Fruit fly (Drosophila melanogaster) whole organism, embryonic: Measurements from ENCODE around the gene Wbp2.

Experiments used
- Ada2b ChIP-seq: fragments of 200-800 bp; sonication (Bioruptor generic); IDR thresholded peaks from 2 replicates; pipeline ENCODE4 v1.3.6; 2022; ENCODE audit warnings: missing biosample characterization, missing genetic modification characterization
- Atf6 ChIP-seq: fragments of 200-800 bp; sonication (Bioruptor generic); IDR thresholded peaks from 2 replicates; pipeline ENCODE4 v1.3.6; 2022; ENCODE audit warnings: missing biosample characterization, missing genetic modification characterization
- CG11504 ChIP-seq: fragments of 200-800 bp; sonication (Bioruptor generic); optimal IDR thresholded peaks from 3 replicates; lab custom pipeline; 2019; ENCODE audit warnings: missing biosample characterization, mild to moderate bottlenecking, missing genetic modification characterization, moderate library complexity
- CG12071 ChIP-seq: fragments of 200-800 bp; sonication (Bioruptor generic); optimal IDR thresholded peaks from 3 replicates; lab custom pipeline; 2018; ENCODE audit warnings: missing biosample characterization, mild to moderate bottlenecking, missing genetic modification characterization
- CG12391 ChIP-seq: fragments of 200-800 bp; sonication (Bioruptor generic); optimal IDR thresholded peaks from 3 replicates; lab custom pipeline; 2018; ENCODE audit warnings: missing biosample characterization, mild to moderate bottlenecking, missing genetic modification characterization, moderate library complexity
- CG12769 ChIP-seq: fragments of 200-800 bp; sonication (Bioruptor generic); optimal IDR thresholded peaks from 2 replicates; lab custom pipeline; 2019; ENCODE audit warnings: missing biosample characterization, mild to moderate bottlenecking, missing genetic modification characterization, moderate library complexity
- CG14710 ChIP-seq: fragments of 200-800 bp; sonication (Bioruptor generic); optimal IDR thresholded peaks from 3 replicates; lab custom pipeline; 2019; ENCODE audit warnings: missing biosample characterization, mild to moderate bottlenecking, missing genetic modification characterization, moderate library complexity
- CG17359 ChIP-seq: fragments of 200-800 bp; sonication (Bioruptor generic); optimal IDR thresholded peaks from 3 replicates; lab custom pipeline; 2018; ENCODE audit warnings: missing biosample characterization, mild to moderate bottlenecking, missing genetic modification characterization, moderate library complexity
- CG17361 ChIP-seq: fragments of 200-800 bp; sonication (Bioruptor generic); IDR thresholded peaks from 3 replicates; pipeline ENCODE4 v1.3.6; 2022; ENCODE audit warnings: missing biosample characterization, missing genetic modification characterization
- CG17612 ChIP-seq: fragments of 200-800 bp; sonication (Bioruptor generic); IDR thresholded peaks from 2 replicates; pipeline ENCODE4 v1.3.6; 2022; ENCODE audit warnings: missing biosample characterization, missing genetic modification characterization
- CG1792 ChIP-seq: fragments of 200-800 bp; sonication (Bioruptor generic); optimal IDR thresholded peaks from 2 replicates; lab custom pipeline; 2016; ENCODE audit warnings: missing biosample characterization, missing genetic modification characterization
- CG18011 ChIP-seq: fragments of 200-800 bp; sonication (Bioruptor generic); optimal IDR thresholded peaks from 2 replicates; lab custom pipeline; 2017; ENCODE audit warnings: missing biosample characterization, missing genetic modification characterization, mild to moderate bottlenecking, moderate library complexity, missing genotype
- CG18599 ChIP-seq: fragments of 200-800 bp; sonication (Bioruptor generic); optimal IDR thresholded peaks from 3 replicates; lab custom pipeline; 2017; ENCODE audit warnings: missing biosample characterization, missing genetic modification characterization, mild to moderate bottlenecking, moderate library complexity, missing genetic modification reagents
- CG32767 ChIP-seq: fragments of 200-800 bp; sonication (Bioruptor generic); IDR thresholded peaks from 2 replicates; pipeline ENCODE4 v1.3.6; 2022; ENCODE audit warnings: missing biosample characterization, missing genetic modification characterization
- CG4360 ChIP-seq: fragments of 200-800 bp; sonication (Bioruptor generic); IDR thresholded peaks from 2 replicates; pipeline ENCODE4 v1.3.6; 2022; ENCODE audit warnings: missing biosample characterization, missing genetic modification characterization
- CG4854 ChIP-seq: fragments of 200-800 bp; sonication (Bioruptor generic); optimal IDR thresholded peaks from 2 replicates; lab custom pipeline; 2016; ENCODE audit warnings: missing biosample characterization, missing genetic modification characterization, inconsistent platforms
- CG5180 ChIP-seq: fragments of 200-800 bp; sonication (Bioruptor generic); optimal IDR thresholded peaks from 3 replicates; lab custom pipeline; 2017; ENCODE audit warnings: missing biosample characterization, missing genetic modification characterization, mild to moderate bottlenecking, moderate library complexity, missing genetic modification reagents
- CG6854 ChIP-seq: fragments of 200-800 bp; sonication (Bioruptor generic); optimal IDR thresholded peaks from 3 replicates; lab custom pipeline; 2017; ENCODE audit warnings: missing biosample characterization, mild to moderate bottlenecking, missing genetic modification characterization
- CG9727 ChIP-seq: fragments of 200-800 bp; sonication (Bioruptor generic); optimal IDR thresholded peaks from 3 replicates; lab custom pipeline; 2017; ENCODE audit warnings: missing biosample characterization, mild to moderate bottlenecking, missing genetic modification characterization
- Dbx ChIP-seq: fragments of 200-800 bp; sonication (Bioruptor generic); IDR thresholded peaks from 3 replicates; pipeline ENCODE4 v1.3.6; 2022; ENCODE audit warnings: missing biosample characterization, missing genetic modification characterization
- Dll ChIP-seq: fragments of 200-800 bp; sonication (Bioruptor generic); IDR thresholded peaks from 4 replicates; pipeline ENCODE4 v1.3.6; 2022; ENCODE audit warnings: missing biosample characterization, missing genetic modification characterization; ENCODE audit not compliant: partially characterized antibody
- Doc2 ChIP-seq: fragments of 200-800 bp; sonication (Bioruptor generic); IDR thresholded peaks from 2 replicates; pipeline ENCODE4 v1.3.6; 2022; ENCODE audit warnings: missing biosample characterization, missing genetic modification characterization
- ERR ChIP-seq: fragments of 200-800 bp; sonication (Bioruptor generic); optimal IDR thresholded peaks from 2 replicates; lab custom pipeline; 2016; ENCODE audit warnings: missing biosample characterization, missing genetic modification characterization
- Hey ChIP-seq: fragments of 200-800 bp; sonication (Bioruptor generic); optimal IDR thresholded peaks from 3 replicates; lab custom pipeline; 2018; ENCODE audit warnings: missing biosample characterization, mild to moderate bottlenecking, missing genetic modification characterization
- Hr51 ChIP-seq, 2 experiments: fragments of 200-800 bp; sonication (Bioruptor generic); optimal IDR thresholded peaks; 2 replicates in 1 of 2; 3 replicates in 1 of 2; lab custom pipeline; 2016 to 2018; ENCODE audit warnings: missing biosample characterization in 2 of 2, missing genetic modification characterization in 2 of 2, mild to moderate bottlenecking in 1 of 2, moderate library complexity in 1 of 2
- Hr78 ChIP-seq, 2 experiments: fragments of 200-800 bp in 1 of 2; fragments of >200 bp in 1 of 2; sonication (Bioruptor generic) in 1 of 2; optimal IDR thresholded peaks; 2 replicates each; lab custom pipeline; 2017 to 2019; ENCODE audit warnings: missing biosample characterization in 2 of 2, missing genetic modification characterization in 2 of 2, mild to moderate bottlenecking in 1 of 2, moderate library complexity in 1 of 2
- MESR4 ChIP-seq: fragments of 200-800 bp; sonication (Bioruptor generic); optimal IDR thresholded peaks from 2 replicates; lab custom pipeline; 2018; ENCODE audit warnings: missing biosample characterization, mild to moderate bottlenecking, missing genetic modification characterization, moderate library complexity
- Med ChIP-seq: fragments of 200-800 bp; sonication (Bioruptor generic); peaks from one replicate; lab custom pipeline; 2016; ENCODE audit warnings: missing biosample characterization, missing genetic modification characterization, mild to moderate bottlenecking, inconsistent platforms, moderate library complexity
- Myb ChIP-seq: fragments of 200-800 bp; sonication (Bioruptor generic); optimal IDR thresholded peaks from 2 replicates; lab custom pipeline; 2016; ENCODE audit warnings: missing biosample characterization, missing genetic modification characterization
- Oli ChIP-seq: fragments of 200-800 bp; sonication (Bioruptor generic); optimal IDR thresholded peaks from 2 replicates; lab custom pipeline; 2018; ENCODE audit warnings: missing biosample characterization, mild to moderate bottlenecking, missing genetic modification characterization, moderate library complexity
- Xrp1 ChIP-seq: fragments of 200-800 bp; sonication (Bioruptor generic); IDR thresholded peaks from 2 replicates; pipeline ENCODE4 v1.3.6; 2022; ENCODE audit warnings: missing biosample characterization, missing genetic modification characterization
- bab2 ChIP-seq: fragments of 200-800 bp; sonication (Bioruptor generic); optimal IDR thresholded peaks from 2 replicates; lab custom pipeline; 2016; ENCODE audit warnings: missing biosample characterization, missing genetic modification characterization
- chm ChIP-seq: fragments of 200-800 bp; sonication (Bioruptor generic); IDR thresholded peaks from 2 replicates; pipeline ENCODE4 v1.3.6; 2022; ENCODE audit warnings: missing biosample characterization, missing genetic modification characterization
- ci ChIP-seq: fragments of 200-800 bp; sonication (Bioruptor generic); IDR thresholded peaks from 3 replicates; pipeline ENCODE4 v1.3.6; 2022; ENCODE audit warnings: missing biosample characterization, missing genetic modification characterization
- da ChIP-seq: fragments of 200-800 bp; sonication (Bioruptor generic); optimal IDR thresholded peaks from 2 replicates; lab custom pipeline; 2016; ENCODE audit warnings: missing biosample characterization, missing genetic modification characterization
- gem ChIP-seq: fragments of 200-800 bp; sonication (Bioruptor generic); optimal IDR thresholded peaks from 2 replicates; lab custom pipeline; 2019; ENCODE audit warnings: missing biosample characterization, mild to moderate bottlenecking, missing genetic modification characterization, moderate library complexity
- gfzf ChIP-seq: fragments of 200-800 bp; sonication (Bioruptor generic); optimal IDR thresholded peaks from 2 replicates; lab custom pipeline; 2016; ENCODE audit warnings: missing biosample characterization, mild to moderate bottlenecking, missing genetic modification characterization, moderate library complexity
- kni ChIP-seq: fragments of 200-800 bp; sonication (Bioruptor generic); optimal IDR thresholded peaks from 3 replicates; lab custom pipeline; 2017; ENCODE audit warnings: mild to moderate bottlenecking, missing biosample characterization, missing genetic modification reagents, missing genetic modification characterization
- lab ChIP-seq: fragments of 200-800 bp; sonication (Bioruptor generic); optimal IDR thresholded peaks from 3 replicates; lab custom pipeline; 2017; ENCODE audit warnings: missing biosample characterization, missing genetic modification characterization, mild to moderate bottlenecking, moderate library complexity, missing genetic modification reagents
- rib ChIP-seq: fragments of 200-800 bp; sonication (Bioruptor generic); IDR thresholded peaks from 2 replicates; pipeline ENCODE4 v1.3.6; 2022; ENCODE audit warnings: missing biosample characterization, missing genetic modification characterization
- schlank ChIP-seq: fragments of 200-800 bp; sonication (Bioruptor generic); optimal IDR thresholded peaks from 2 replicates; lab custom pipeline; 2018; ENCODE audit warnings: missing biosample characterization, mild to moderate bottlenecking, missing genetic modification characterization
- scrt ChIP-seq: fragments of 200-800 bp; sonication (Bioruptor generic); optimal IDR thresholded peaks from 2 replicates; lab custom pipeline; 2018; ENCODE audit warnings: missing biosample characterization, mild to moderate bottlenecking, missing genetic modification characterization, moderate library complexity
- seq ChIP-seq: fragments of 200-800 bp; sonication (Bioruptor generic); IDR thresholded peaks from 2 replicates; pipeline ENCODE4 v1.3.6; 2022; ENCODE audit warnings: missing biosample characterization, missing genetic modification characterization
- sug ChIP-seq: fragments of 200-800 bp; optimal IDR thresholded peaks from 2 replicates; lab custom pipeline; 2019; ENCODE audit warnings: missing biosample characterization, mild to moderate bottlenecking, missing genetic modification characterization, moderate library complexity
- tap ChIP-seq: fragments of 200-800 bp; optimal IDR thresholded peaks from 3 replicates; lab custom pipeline; 2019; ENCODE audit warnings: missing biosample characterization, mild to moderate bottlenecking, missing genetic modification characterization, moderate library complexity
- tgo ChIP-seq: fragments of 200-800 bp; sonication (Bioruptor generic); IDR thresholded peaks from 3 replicates; pipeline ENCODE4 v1.3.6; 2022; ENCODE audit warnings: missing biosample characterization, missing genetic modification characterization
- zen ChIP-seq: fragments of 200-800 bp; sonication (Bioruptor generic); optimal IDR thresholded peaks from 3 replicates; lab custom pipeline; 2018; ENCODE audit warnings: missing biosample characterization, mild to moderate bottlenecking, missing genetic modification characterization, moderate library complexity

Wbp2 gene

dm6 chr3L:12833864-12834525, 16.0 kb upstream of the Wbp2 start:
- peak; percentile 3 for TF ChIP-seq CG17359
- no peak for TF ChIP-seq da
- 0 out of 2 replicates have a peak, but pooled peaks have one; percentile 12 for TF ChIP-seq Xrp1 (GFP tag; lab: Robert Waterston, UW)
- no peak for TF ChIP-seq MESR4
- TF ChIP-seq bab2: no peak
- TF ChIP-seq CG32767 (GFP tag; lab: Robert Waterston, UW): peak; percentile 95
- TF ChIP-seq CG4360 (GFP tag; lab: Robert Waterston, UW): 0 out of 2 replicates have a peak, but pooled peaks have one; percentile 40
- peak; percentile 7 for TF ChIP-seq gfzf (GFP tag; lab: Kevin White, UChicago)
- TF ChIP-seq Atf6 (GFP tag; lab: Robert Waterston, UW): peak; percentile 46; the same call in 1 of the 2 replicates
- peak; percentile 33 for TF ChIP-seq CG18599
- peak; percentile 58 for TF ChIP-seq Hey (tag; lab: Kevin White, UChicago)
- peak; percentile 29 for TF ChIP-seq CG12071
- no peak for TF ChIP-seq zen
- 0 out of 3 replicates have a peak, but pooled peaks have one; percentile 13 for TF ChIP-seq tgo (GFP tag; lab: Robert Waterston, UW)
- no peak for TF ChIP-seq Oli (tag; lab: Kevin White, UChicago)
- no peak for TF ChIP-seq schlank
- TF ChIP-seq CG9727: peak; percentile 4
- TF ChIP-seq gem (tag; lab: Kevin White, UChicago): peak; percentile 12
- TF ChIP-seq CG17361 (GFP tag; lab: Robert Waterston, UW): peak; percentile 21; the same call in 1 of the 3 replicates
- TF ChIP-seq sug: peak; percentile 80
- TF ChIP-seq Doc2 (GFP tag; lab: Robert Waterston, UW): no peak
- no peak for TF ChIP-seq CG4854 (GFP tag; lab: Kevin White, UChicago)
- TF ChIP-seq Myb (GFP tag; lab: Kevin White, UChicago): no peak
- peak; percentile 5 for TF ChIP-seq CG5180
- no peak for TF ChIP-seq CG1792 (GFP tag; lab: Kevin White, UChicago)
- TF ChIP-seq CG12391 (tag; lab: Kevin White, UChicago): peak; percentile 4
- TF ChIP-seq Med (GFP tag; lab: Kevin White, UChicago): peak; percentile 73
- TF ChIP-seq rib (GFP tag; lab: Robert Waterston, UW): peak; percentile 51
- no peak for TF ChIP-seq CG18011 (GFP tag; lab: Kevin White, UChicago)
- TF ChIP-seq lab: peak; percentile 44
- peak; percentile 14 for TF ChIP-seq CG12769 (tag; lab: Kevin White, UChicago)
- peak; percentile 74 for TF ChIP-seq kni
- 0 out of 4 replicates have a peak, but pooled peaks have one; percentile 30 for TF ChIP-seq Dll (GFP tag; lab: Robert Waterston, UW)
- TF ChIP-seq Dbx (GFP tag; lab: Robert Waterston, UW): 0 out of 3 replicates have a peak, but pooled peaks have one; percentile 38
- TF ChIP-seq Hr51 (GFP tag; optimal IDR thresholded peaks at IDR 0.05; lab: Kevin White, UChicago): peak in 1 of 2 experiments; percentile 4
- no peak for TF ChIP-seq CG14710 (tag; lab: Kevin White, UChicago)
- peak; percentile 4 for TF ChIP-seq CG6854
- TF ChIP-seq scrt (GFP tag; lab: Kevin White, UChicago): peak; percentile 21
- TF ChIP-seq Hr78 (GFP tag; optimal IDR thresholded peaks at IDR 0.05; lab: Kevin White, UChicago): peak in 1 of 2 experiments; percentile 82
- TF ChIP-seq CG11504: peak; percentile 20
- 0 out of 2 replicates have a peak, but pooled peaks have one; percentile 31 for TF ChIP-seq Ada2b (GFP tag; lab: Robert Waterston, UW)
- TF ChIP-seq seq (GFP tag; lab: Robert Waterston, UW): peak; percentile 27; the same call in 1 of the 2 replicates
- TF ChIP-seq tap (tag; lab: Kevin White, UChicago): no peak
- TF ChIP-seq chm (GFP tag; lab: Robert Waterston, UW): 0 out of 2 replicates have a peak, but pooled peaks have one; percentile 61
- peak; percentile 23 for TF ChIP-seq ERR (GFP tag; lab: Kevin White, UChicago)
- TF ChIP-seq ci: peak; percentile 57; the same call in 2 of the 3 replicates
- TF ChIP-seq CG17612: 0 out of 2 replicates have a peak, but pooled peaks have one; percentile 59
